Worm (Caenorhabditis elegans) whole organism, late embryonic: ENCODE data around the gene ppat-1.

Experiments
- C08G9.2 ChIP-seq: sonication (generic microtip); optimal IDR thresholded peaks from 2 replicates; lab custom pipeline; 2016; ENCODE audit warnings: mild to moderate bottlenecking, missing genetic modification characterization, moderate library complexity, missing compliant biosample characterization
- F13H6.1 ChIP-seq: sonication (generic microtip); optimal IDR thresholded peaks from 2 replicates; lab custom pipeline; 2016; ENCODE audit warnings: missing genetic modification characterization, missing compliant biosample characterization
- K02D7.2 ChIP-seq: sonication (generic microtip); optimal IDR thresholded peaks from 2 replicates; lab custom pipeline; 2017; ENCODE audit warnings: mild to moderate bottlenecking, missing genetic modification characterization, missing compliant biosample characterization
- K09A11.1 ChIP-seq: sonication (generic microtip); optimal IDR thresholded peaks from 2 replicates; lab custom pipeline; 2017; ENCODE audit warnings: antibody characterized with exemption, mild to moderate bottlenecking, missing genetic modification characterization, missing compliant biosample characterization; ENCODE audit not compliant: insufficient read depth
- T23F11.4 ChIP-seq: fragments of 200-800 bp; sonication (Bioruptor generic); optimal IDR thresholded peaks from 2 replicates; lab custom pipeline; 2018; ENCODE audit warnings: mild to moderate bottlenecking, missing genetic modification characterization, missing compliant biosample characterization
- ama-1 ChIP-seq: fragments of 150-350 bp; optimal IDR thresholded peaks from 2 replicates; lab custom pipeline; 2014
- ceh-14 ChIP-seq: sonication (generic microtip); optimal IDR thresholded peaks from 2 replicates; lab custom pipeline; 2016; ENCODE audit warnings: missing genotype, missing genetic modification characterization, missing compliant biosample characterization
- ceh-18 ChIP-seq: sonication (generic microtip); optimal IDR thresholded peaks from 2 replicates; lab custom pipeline; 2016; ENCODE audit warnings: missing genetic modification characterization, missing compliant biosample characterization
- ceh-19 ChIP-seq: fragments of 200-800 bp; sonication (Bioruptor generic); optimal IDR thresholded peaks from 2 replicates; lab custom pipeline; 2018; ENCODE audit warnings: mild to moderate bottlenecking, missing genetic modification characterization, missing compliant biosample characterization
- ceh-2 ChIP-seq: sonication (generic microtip); optimal IDR thresholded peaks from 2 replicates; lab custom pipeline; 2016; ENCODE audit warnings: missing genotype, missing genetic modification characterization, missing compliant biosample characterization
- ceh-22 ChIP-seq: sonication (generic microtip); optimal IDR thresholded peaks from 2 replicates; lab custom pipeline; 2017; ENCODE audit warnings: missing biosample characterization, missing genetic modification characterization
- ceh-24 ChIP-seq: sonication (generic microtip); optimal IDR thresholded peaks from 2 replicates; lab custom pipeline; 2016; ENCODE audit warnings: mild to moderate bottlenecking, missing genetic modification characterization, missing compliant biosample characterization
- ceh-31 ChIP-seq: sonication (generic microtip); optimal IDR thresholded peaks from 2 replicates; lab custom pipeline; 2016; ENCODE audit warnings: missing genetic modification characterization, missing compliant biosample characterization
- ceh-34 ChIP-seq: sonication (generic microtip); optimal IDR thresholded peaks from 2 replicates; lab custom pipeline; 2016; ENCODE audit warnings: mild to moderate bottlenecking, missing genetic modification characterization, missing compliant biosample characterization
- ceh-45 ChIP-seq: fragments of 200-800 bp; sonication (Bioruptor generic); IDR thresholded peaks from 2 replicates; pipeline ENCODE4 v1.3.6; 2022; ENCODE audit warnings: missing genetic modification reagents, missing genetic modification characterization, missing compliant biosample characterization
- ceh-6 ChIP-seq: fragments of 200-800 bp; sonication (Bioruptor generic); optimal IDR thresholded peaks from 2 replicates; lab custom pipeline; 2018; ENCODE audit warnings: mild to moderate bottlenecking, missing genetic modification characterization, missing compliant biosample characterization
- ceh-9 ChIP-seq: sonication (generic microtip); optimal IDR thresholded peaks from 2 replicates; lab custom pipeline; 2016; ENCODE audit warnings: mild to moderate bottlenecking, missing genetic modification characterization, inconsistent platforms, missing compliant biosample characterization
- che-1 ChIP-seq: sonication (generic microtip); optimal IDR thresholded peaks from 2 replicates; lab custom pipeline; 2016; ENCODE audit warnings: mild to moderate bottlenecking, missing genetic modification characterization, missing compliant biosample characterization
- elt-2 ChIP-seq: sonication (generic microtip); optimal IDR thresholded peaks from 2 replicates; lab custom pipeline; 2016; ENCODE audit warnings: missing genetic modification reagents, missing genetic modification characterization, missing compliant biosample characterization
- elt-4 ChIP-seq: sonication (generic microtip); optimal IDR thresholded peaks from 2 replicates; lab custom pipeline; 2016; ENCODE audit warnings: missing genetic modification characterization, missing compliant biosample characterization
- ets-4 ChIP-seq: sonication (generic microtip); optimal IDR thresholded peaks from 2 replicates; lab custom pipeline; 2016; ENCODE audit warnings: missing genetic modification characterization, missing compliant biosample characterization
- eyg-1 ChIP-seq: sonication (generic microtip); optimal IDR thresholded peaks from 2 replicates; lab custom pipeline; 2016; ENCODE audit warnings: missing genotype, missing genetic modification characterization, missing compliant biosample characterization
- fax-1 ChIP-seq: sonication (generic microtip); optimal IDR thresholded peaks from 2 replicates; lab custom pipeline; 2016; ENCODE audit warnings: missing genotype, missing genetic modification characterization, missing compliant biosample characterization
- fkh-10 ChIP-seq: fragments of 150-350 bp; optimal IDR thresholded peaks from 2 replicates; lab custom pipeline; 2014; ENCODE audit warnings: missing biosample characterization, missing genetic modification reagents, missing genetic modification characterization
- fkh-6 ChIP-seq: sonication (generic microtip); optimal IDR thresholded peaks from 2 replicates; lab custom pipeline; 2016; ENCODE audit warnings: missing genetic modification characterization, missing compliant biosample characterization
- hlh-13 ChIP-seq: fragments of 200-800 bp; sonication (Bioruptor generic); optimal IDR thresholded peaks from 2 replicates; lab custom pipeline; 2018; ENCODE audit warnings: mild to moderate bottlenecking, missing genetic modification characterization, missing compliant biosample characterization
- hlh-15 ChIP-seq: sonication (generic microtip); optimal IDR thresholded peaks from 2 replicates; lab custom pipeline; 2016; ENCODE audit warnings: missing genetic modification characterization, missing compliant biosample characterization
- hlh-30 ChIP-seq: sonication (generic microtip); optimal IDR thresholded peaks from 2 replicates; lab custom pipeline; 2017; ENCODE audit warnings: antibody characterized with exemption, missing genetic modification characterization, missing compliant biosample characterization; ENCODE audit not compliant: insufficient read depth
- hlh-6 ChIP-seq: sonication (generic microtip); optimal IDR thresholded peaks from 2 replicates; lab custom pipeline; 2016; ENCODE audit warnings: missing genotype, missing genetic modification characterization, missing compliant biosample characterization
- lim-6 ChIP-seq: sonication (generic microtip); optimal IDR thresholded peaks from 2 replicates; lab custom pipeline; 2016; ENCODE audit warnings: missing genetic modification characterization, missing compliant biosample characterization
- lin-11 ChIP-seq: fragments of 200-800 bp; sonication (Bioruptor generic); optimal IDR thresholded peaks from 2 replicates; lab custom pipeline; 2018; ENCODE audit warnings: mild to moderate bottlenecking, missing genetic modification characterization, missing compliant biosample characterization
- madf-2 ChIP-seq: sonication (generic microtip); optimal IDR thresholded peaks from 2 replicates; lab custom pipeline; 2017; ENCODE audit warnings: missing genetic modification characterization, missing compliant biosample characterization
- mec-3 ChIP-seq: sonication (generic microtip); optimal IDR thresholded peaks from 2 replicates; lab custom pipeline; 2016; ENCODE audit warnings: borderline replicate concordance, missing genetic modification characterization, missing compliant biosample characterization
- nhr-11 ChIP-seq: fragments of 150-350 bp; optimal IDR thresholded peaks from 2 replicates; lab custom pipeline; 2014; ENCODE audit warnings: missing biosample characterization, missing genetic modification characterization
- npax-4 ChIP-seq: sonication (generic microtip); optimal IDR thresholded peaks from 2 replicates; lab custom pipeline; 2016; ENCODE audit warnings: missing genetic modification characterization, missing compliant biosample characterization
- odd-2 ChIP-seq: sonication (generic microtip); optimal IDR thresholded peaks from 2 replicates; lab custom pipeline; 2017; ENCODE audit warnings: antibody characterized with exemption, mild to moderate bottlenecking, missing genetic modification characterization, missing compliant biosample characterization
- pag-3 ChIP-seq: sonication (generic microtip); optimal IDR thresholded peaks from 2 replicates; lab custom pipeline; 2016; ENCODE audit warnings: missing compliant biosample characterization, missing genetic modification characterization, borderline replicate concordance
- pax-1 ChIP-seq: fragments of 150-350 bp; optimal IDR thresholded peaks from 2 replicates; lab custom pipeline; 2014; ENCODE audit warnings: missing biosample characterization, missing genetic modification characterization
- pha-2 ChIP-seq: sonication (generic microtip); optimal IDR thresholded peaks from 2 replicates; lab custom pipeline; 2017; ENCODE audit warnings: mild to moderate bottlenecking, missing genetic modification characterization, missing compliant biosample characterization
- pros-1 ChIP-seq: fragments of 150-350 bp; optimal IDR thresholded peaks from 2 replicates; lab custom pipeline; 2014; ENCODE audit warnings: missing biosample characterization, missing genetic modification reagents, missing genetic modification characterization
- sdc-2 ChIP-seq: sonication (generic microtip); optimal IDR thresholded peaks from 2 replicates; lab custom pipeline; 2016; ENCODE audit warnings: missing genotype, missing genetic modification characterization, missing compliant biosample characterization
- sox-4 ChIP-seq: sonication (generic microtip); optimal IDR thresholded peaks from 2 replicates; lab custom pipeline; 2017; ENCODE audit warnings: mild to moderate bottlenecking, missing genetic modification characterization, inconsistent platforms, missing compliant biosample characterization
- syd-9 ChIP-seq: sonication (generic microtip); optimal IDR thresholded peaks from 2 replicates; lab custom pipeline; 2016; ENCODE audit warnings: mild to moderate bottlenecking, missing genetic modification characterization, moderate library complexity, missing compliant biosample characterization
- tbx-2 ChIP-seq: sonication (generic microtip); optimal IDR thresholded peaks from 2 replicates; lab custom pipeline; 2016; ENCODE audit warnings: missing genetic modification characterization, missing compliant biosample characterization
- tbx-7 ChIP-seq: sonication (generic microtip); optimal IDR thresholded peaks from 2 replicates; lab custom pipeline; 2016; ENCODE audit warnings: missing genotype, missing genetic modification characterization, missing compliant biosample characterization
- unc-3 ChIP-seq, 2 experiments: fragments of 200-800 bp in 1 of 2; sonication (Bioruptor generic) in 1 of 2; sonication (generic microtip) in 1 of 2; conservative IDR thresholded peaks in 1 of 2; optimal IDR thresholded peaks in 1 of 2; 2 replicates each; pipeline versions ENCODE4 v1.3.6 to Lab custom; 2016 to 2022; ENCODE audit warnings: missing compliant biosample characterization in 2 of 2, missing genetic modification characterization in 2 of 2, missing genetic modification reagents in 1 of 2
- unc-86 ChIP-seq: sonication (generic microtip); optimal IDR thresholded peaks from 2 replicates; lab custom pipeline; 2016; ENCODE audit warnings: missing genetic modification characterization, missing compliant biosample characterization
- zip-5 ChIP-seq: sonication (generic microtip); optimal IDR thresholded peaks from 2 replicates; lab custom pipeline; 2016; ENCODE audit warnings: missing genetic modification characterization, missing compliant biosample characterization
- ztf-16 ChIP-seq: sonication (generic microtip); optimal IDR thresholded peaks from 2 replicates; lab custom pipeline; 2017; ENCODE audit warnings: missing genetic modification characterization, missing compliant biosample characterization

The ppat-1 gene

ce11 chrIII:4688356-4688755 lies 724 bp upstream of the ppat-1 start, which contains the start of gene tag-243:
tag-243 (minus strand) TSS chrIII:4688456.
- no peak for TF ChIP-seq sox-4 (tag; lab: Kevin White, UChicago)
- no peak for TF ChIP-seq K09A11.1 (tag; lab: Kevin White, UChicago)
- no peak for TF ChIP-seq F13H6.1 (tag; lab: Kevin White, UChicago)
- TF ChIP-seq npax-4 (tag; lab: Kevin White, UChicago) = no peak
- no peak for TF ChIP-seq unc-3 (GFP tag; conservative IDR thresholded peaks at IDR 0.05; lab: Robert Waterston, UW)
- TF ChIP-seq unc-3 (tag; optimal IDR thresholded peaks at IDR 0.05; lab: Kevin White, UChicago) = no peak
- no peak for TF ChIP-seq ama-1 (lab: Kevin White, UChicago)
- TF ChIP-seq syd-9 = no peak
- TF ChIP-seq lin-11 (tag; lab: Kevin White, UChicago) = no peak
- TF ChIP-seq ceh-2 (tag; lab: Kevin White, UChicago) = no peak
- no peak for TF ChIP-seq elt-2 (tag; lab: Kevin White, UChicago)
- TF ChIP-seq pros-1 = no peak
- TF ChIP-seq ceh-9 (tag; lab: Kevin White, UChicago) = no peak
- no peak for TF ChIP-seq hlh-15 (tag; lab: Kevin White, UChicago)

ce11 chrIII:4689595-4689994 lies 515 bp downstream of the ppat-1 start:
- TF ChIP-seq hlh-30 (tag; lab: Kevin White, UChicago) (peak; percentile 69), ceh-31 (peak; percentile 30), sox-4 (tag; lab: Kevin White, UChicago) (peak; percentile 72), elt-4 (tag; lab: Kevin White, UChicago) (no peak), nhr-11 (no peak), C08G9.2 (peak; percentile 62), fkh-6 (tag; lab: Kevin White, UChicago) (peak; percentile 81), eyg-1 (peak; percentile 29), ceh-9 (tag; lab: Kevin White, UChicago) (peak; percentile 62), ceh-24 (tag; lab: Kevin White, UChicago) (peak; percentile 25), ztf-16 (peak; percentile 60), ets-4 (peak; percentile 68), hlh-15 (tag; lab: Kevin White, UChicago) (peak; percentile 57), ama-1 (lab: Kevin White, UChicago) (no peak), odd-2 (no peak), ceh-19 (GFP tag; lab: Kevin White, UChicago) (peak; percentile 73), tbx-7 (tag; lab: Kevin White, UChicago) (no peak), lim-6 (tag; lab: Kevin White, UChicago) (no peak), npax-4 (tag; lab: Kevin White, UChicago) (peak; percentile 65), zip-5 (peak; percentile 35), ceh-45 (GFP tag; lab: Robert Waterston, UW) (peak; percentile 63; the same call in 1 of the 2 replicates), ceh-2 (tag; lab: Kevin White, UChicago) (peak; percentile 34), fax-1 (peak; percentile 70), sdc-2 (tag; lab: Kevin White, UChicago) (peak; percentile 62), F13H6.1 (tag; lab: Kevin White, UChicago) (peak; percentile 31), ceh-18 (peak; percentile 35), elt-2 (tag; lab: Kevin White, UChicago) (peak; percentile 83), ceh-22 (no peak), ceh-34 (tag; lab: Kevin White, UChicago) (peak; percentile 77), tbx-2 (tag; lab: Kevin White, UChicago) (peak; percentile 74), pax-1 (tag; lab: Kevin White, UChicago) (no peak), fkh-10 (GFP tag; lab: Kevin White, UChicago) (no peak), ceh-14 (tag; lab: Kevin White, UChicago) (peak; percentile 45), che-1 (tag; lab: Kevin White, UChicago) (peak; percentile 86), ceh-6 (peak; percentile 89), K09A11.1 (tag; lab: Kevin White, UChicago) (peak; percentile 57), madf-2 (tag; lab: Kevin White, UChicago) (peak; percentile 84), unc-86 (peak; percentile 59), hlh-6 (tag; lab: Kevin White, UChicago) (peak; percentile 87), pha-2 (tag; lab: Kevin White, UChicago) (peak; percentile 63), mec-3 (tag; lab: Kevin White, UChicago) (no peak), K02D7.2 (tag; lab: Kevin White, UChicago) (peak; percentile 59), pag-3 (tag; lab: Kevin White, UChicago) (no peak), T23F11.4 (GFP tag; lab: Kevin White, UChicago) (peak; percentile 63), hlh-13 (GFP tag; lab: Kevin White, UChicago) (peak; percentile 77)
